Worm (Caenorhabditis elegans) whole organism, L3 larva: ENCODE results near the gene spp-9.

Experiments
- R02D3.7 ChIP-seq: fragments of 150-350 bp; optimal IDR thresholded peaks from 2 replicates; lab custom pipeline; 2014; ENCODE audit warnings: missing biosample characterization, missing genetic modification characterization
- ZK546.5 ChIP-seq: sonication (generic microtip); optimal IDR thresholded peaks from 2 replicates; lab custom pipeline; 2017; ENCODE audit warnings: missing biosample characterization, missing genetic modification characterization
- aly-2 ChIP-seq: fragments of 150-350 bp; optimal IDR thresholded peaks from 2 replicates; lab custom pipeline; 2014; ENCODE audit warnings: missing biosample characterization, missing genetic modification characterization
- ama-1 ChIP-seq: fragments of 150-350 bp; optimal IDR thresholded peaks from 2 replicates; lab custom pipeline; 2018
- ceh-16 ChIP-seq: sonication (generic microtip); optimal IDR thresholded peaks from 2 replicates; lab custom pipeline; 2017; ENCODE audit warnings: missing biosample characterization, missing genetic modification characterization
- ceh-28 ChIP-seq: fragments of 150-350 bp; optimal IDR thresholded peaks from 2 replicates; lab custom pipeline; 2014; ENCODE audit warnings: missing biosample characterization, missing genetic modification reagents, missing genetic modification characterization
- ceh-82 ChIP-seq: fragments of 150-350 bp; optimal IDR thresholded peaks from 2 replicates; lab custom pipeline; 2014; ENCODE audit warnings: missing biosample characterization, missing genetic modification characterization
- ceh-9 ChIP-seq: sonication (generic microtip); optimal IDR thresholded peaks from 2 replicates; lab custom pipeline; 2018; ENCODE audit warnings: missing biosample characterization, missing genetic modification characterization
- daf-12 ChIP-seq: fragments of 150-350 bp; optimal IDR thresholded peaks from 2 replicates; lab custom pipeline; 2014; ENCODE audit warnings: missing biosample characterization, missing genetic modification reagents, missing genetic modification characterization
- egl-27 ChIP-seq: sonication (generic microtip); optimal IDR thresholded peaks from 4 replicates; lab custom pipeline; 2017; ENCODE audit warnings: missing biosample characterization, missing genetic modification reagents, missing genetic modification characterization
- egl-5 ChIP-seq: fragments of 150-350 bp; optimal IDR thresholded peaks from 2 replicates; lab custom pipeline; 2017; ENCODE audit warnings: missing biosample characterization, missing genetic modification reagents, missing genetic modification characterization, inconsistent platforms
- elt-1 ChIP-seq: fragments of 150-350 bp; optimal IDR thresholded peaks from 2 replicates; lab custom pipeline; 2014; ENCODE audit warnings: missing biosample characterization, missing genetic modification characterization
- elt-2 ChIP-seq: sonication (generic microtip); optimal IDR thresholded peaks from 2 replicates; lab custom pipeline; 2016; ENCODE audit warnings: missing genetic modification reagents, mild to moderate bottlenecking, missing genetic modification characterization, missing compliant biosample characterization
- elt-3 ChIP-seq, 3 experiments: fragments of 150-350 bp in 1 of 3; sonication (generic microtip) in 2 of 3; optimal IDR thresholded peaks; 2 replicates in 2 of 3; 4 replicates in 1 of 3; lab custom pipeline; 2014 to 2017; ENCODE audit warnings: missing biosample characterization in 3 of 3, missing genetic modification characterization in 3 of 3
- eor-1 ChIP-seq, 2 experiments: fragments of 150-350 bp; optimal IDR thresholded peaks; 2 replicates each; lab custom pipeline; 2014 to 2018; ENCODE audit warnings: missing biosample characterization in 2 of 2, missing genetic modification characterization in 2 of 2
- fkh-10 ChIP-seq: sonication (generic microtip); optimal IDR thresholded peaks from 2 replicates; lab custom pipeline; 2017; ENCODE audit warnings: missing biosample characterization, missing genetic modification reagents, missing genetic modification characterization
- fkh-2 ChIP-seq: fragments of 150-350 bp; optimal IDR thresholded peaks from 2 replicates; lab custom pipeline; 2014; ENCODE audit warnings: missing biosample characterization, missing genetic modification reagents, missing genetic modification characterization
- fos-1 ChIP-seq: fragments of 150-350 bp; optimal IDR thresholded peaks from 2 replicates; lab custom pipeline; 2014; ENCODE audit warnings: missing biosample characterization, missing genetic modification characterization
- hmg-11 ChIP-seq: sonication (generic microtip); optimal IDR thresholded peaks from 2 replicates; lab custom pipeline; 2016; ENCODE audit warnings: missing genetic modification characterization, missing compliant biosample characterization
- jun-1 ChIP-seq: fragments of 150-350 bp; optimal IDR thresholded peaks from 2 replicates; lab custom pipeline; 2014; ENCODE audit warnings: missing biosample characterization, missing genetic modification reagents, missing genetic modification characterization
- lin-15B ChIP-seq: fragments of 150-350 bp; optimal IDR thresholded peaks from 2 replicates; lab custom pipeline; 2014; ENCODE audit warnings: missing biosample characterization, missing genetic modification characterization
- lin-39 ChIP-seq: fragments of 150-350 bp; optimal IDR thresholded peaks from 2 replicates; lab custom pipeline; 2018; ENCODE audit warnings: missing biosample characterization, missing genetic modification reagents, missing genetic modification characterization
- lsy-12 ChIP-seq: sonication (generic microtip); optimal IDR thresholded peaks from 2 replicates; lab custom pipeline; 2016; ENCODE audit warnings: mild to moderate bottlenecking, missing genetic modification characterization, missing compliant biosample characterization
- mdl-1 ChIP-seq: fragments of 150-350 bp; optimal IDR thresholded peaks from 2 replicates; lab custom pipeline; 2014; ENCODE audit warnings: missing biosample characterization, missing genetic modification characterization
- mml-1 ChIP-seq: fragments of 150-350 bp; sonication (generic microtip); optimal IDR thresholded peaks from 3 replicates; lab custom pipeline; 2014; ENCODE audit warnings: missing biosample characterization, missing genetic modification characterization
- nfya-1 ChIP-seq: sonication (generic microtip); optimal IDR thresholded peaks from 2 replicates; lab custom pipeline; 2017; ENCODE audit warnings: missing genetic modification characterization, mild to moderate bottlenecking, missing compliant biosample characterization, antibody characterized with exemption, moderate library complexity; ENCODE audit not compliant: insufficient read depth
- nhr-11 ChIP-seq: fragments of 150-350 bp; optimal IDR thresholded peaks from 2 replicates; lab custom pipeline; 2014; ENCODE audit warnings: missing biosample characterization, missing genetic modification characterization
- nhr-12 ChIP-seq: fragments of 150-350 bp; optimal IDR thresholded peaks from 2 replicates; lab custom pipeline; 2014; ENCODE audit warnings: missing biosample characterization, missing genetic modification characterization
- nhr-23 ChIP-seq: fragments of 150-350 bp; optimal IDR thresholded peaks from 2 replicates; lab custom pipeline; 2014; ENCODE audit warnings: missing biosample characterization, missing genetic modification reagents, missing genetic modification characterization
- nhr-237 ChIP-seq: fragments of 150-350 bp; optimal IDR thresholded peaks from 2 replicates; lab custom pipeline; 2014; ENCODE audit warnings: missing biosample characterization, missing genetic modification characterization
- nhr-25 ChIP-seq: sonication (generic microtip); optimal IDR thresholded peaks from 2 replicates; lab custom pipeline; 2017; ENCODE audit warnings: missing biosample characterization, missing genetic modification characterization
- nhr-28 ChIP-seq: fragments of 150-350 bp; optimal IDR thresholded peaks from 2 replicates; lab custom pipeline; 2014; ENCODE audit warnings: missing biosample characterization, missing genetic modification characterization
- nhr-43 ChIP-seq: sonication (generic microtip); optimal IDR thresholded peaks from 2 replicates; lab custom pipeline; 2016; ENCODE audit warnings: mild to moderate bottlenecking, missing genetic modification characterization, missing compliant biosample characterization; ENCODE audit not compliant: poor library complexity, severe bottlenecking
- nhr-67 ChIP-seq: fragments of 150-350 bp; optimal IDR thresholded peaks from 2 replicates; lab custom pipeline; 2014; ENCODE audit warnings: missing biosample characterization, missing genetic modification characterization
- nhr-76 ChIP-seq: fragments of 150-350 bp; sonication (generic microtip); optimal IDR thresholded peaks from 5 replicates; lab custom pipeline; 2014; ENCODE audit warnings: missing biosample characterization, missing genetic modification characterization
- nhr-77 ChIP-seq: fragments of 150-350 bp; optimal IDR thresholded peaks from 2 replicates; lab custom pipeline; 2014; ENCODE audit warnings: missing biosample characterization, missing genetic modification characterization
- pha-4 ChIP-seq: fragments of 150-350 bp; optimal IDR thresholded peaks from 2 replicates; lab custom pipeline; 2014; ENCODE audit warnings: missing biosample characterization, missing genetic modification reagents, missing genetic modification characterization
- pqm-1 ChIP-seq: fragments of 150-350 bp; optimal IDR thresholded peaks from 2 replicates; lab custom pipeline; 2017; ENCODE audit warnings: missing biosample characterization, missing genetic modification characterization, inconsistent platforms
- sea-2 ChIP-seq: fragments of 150-350 bp; sonication (generic microtip); optimal IDR thresholded peaks from 4 replicates; lab custom pipeline; 2014; ENCODE audit warnings: missing biosample characterization, missing genetic modification reagents, missing genetic modification characterization
- skn-1 ChIP-seq: fragments of 150-350 bp; optimal IDR thresholded peaks from 2 replicates; lab custom pipeline; 2014; ENCODE audit warnings: missing biosample characterization, missing genetic modification characterization
- snpc-4 ChIP-seq: fragments of 150-350 bp; optimal IDR thresholded peaks from 2 replicates; lab custom pipeline; 2014; ENCODE audit warnings: missing biosample characterization, missing genetic modification characterization
- tbx-2 ChIP-seq: sonication (generic microtip); optimal IDR thresholded peaks from 2 replicates; lab custom pipeline; 2016; ENCODE audit warnings: mild to moderate bottlenecking, missing genetic modification characterization, missing compliant biosample characterization
- unc-39 ChIP-seq: sonication (generic microtip); optimal IDR thresholded peaks from 4 replicates; lab custom pipeline; 2017; ENCODE audit warnings: missing biosample characterization, missing genetic modification characterization
- unc-62 ChIP-seq: fragments of 150-350 bp; sonication (generic microtip); optimal IDR thresholded peaks from 4 replicates; lab custom pipeline; 2014; ENCODE audit warnings: missing biosample characterization, missing genetic modification reagents, missing genetic modification characterization
- zag-1 ChIP-seq: fragments of 150-350 bp; optimal IDR thresholded peaks from 2 replicates; lab custom pipeline; 2014; ENCODE audit warnings: missing biosample characterization, missing genetic modification characterization
- ztf-11 ChIP-seq: fragments of 150-350 bp; optimal IDR thresholded peaks from 2 replicates; lab custom pipeline; 2014; ENCODE audit warnings: missing biosample characterization, missing genetic modification characterization
- ztf-4 ChIP-seq: fragments of 150-350 bp; optimal IDR thresholded peaks from 2 replicates; lab custom pipeline; 2014; ENCODE audit warnings: missing biosample characterization, missing genetic modification characterization

The spp-9 gene

DNA sequence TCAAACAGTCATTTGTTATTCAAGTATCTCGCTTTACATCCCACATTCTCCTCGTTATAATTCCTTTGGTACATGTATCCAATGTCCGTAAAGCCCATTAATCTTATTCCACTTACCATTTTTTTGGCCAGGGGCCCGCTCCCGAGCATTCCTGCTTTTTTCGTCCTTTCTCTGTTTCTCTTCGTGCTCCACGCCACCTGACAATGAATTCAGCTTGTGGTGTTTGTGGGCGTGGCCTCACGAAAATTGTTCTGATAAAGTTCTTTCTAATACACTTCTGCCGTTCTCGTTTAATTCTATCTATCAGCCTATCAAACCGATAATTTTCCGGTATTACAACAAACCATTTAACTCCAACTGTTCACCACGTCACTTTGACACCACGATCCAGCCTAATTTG, 7.6 kb upstream of the spp-9 start:
- TF ChIP-seq fkh-2 (tag; lab: Kevin White, UChicago) (no peak), elt-2 (tag; lab: Kevin White, UChicago) (peak; percentile 38), ama-1 (lab: Kevin White, UChicago) (peak; percentile 77), elt-1 (tag; lab: Kevin White, UChicago) (no peak), nfya-1 (peak; percentile 21), hmg-11 (peak; percentile 5)

DNA sequence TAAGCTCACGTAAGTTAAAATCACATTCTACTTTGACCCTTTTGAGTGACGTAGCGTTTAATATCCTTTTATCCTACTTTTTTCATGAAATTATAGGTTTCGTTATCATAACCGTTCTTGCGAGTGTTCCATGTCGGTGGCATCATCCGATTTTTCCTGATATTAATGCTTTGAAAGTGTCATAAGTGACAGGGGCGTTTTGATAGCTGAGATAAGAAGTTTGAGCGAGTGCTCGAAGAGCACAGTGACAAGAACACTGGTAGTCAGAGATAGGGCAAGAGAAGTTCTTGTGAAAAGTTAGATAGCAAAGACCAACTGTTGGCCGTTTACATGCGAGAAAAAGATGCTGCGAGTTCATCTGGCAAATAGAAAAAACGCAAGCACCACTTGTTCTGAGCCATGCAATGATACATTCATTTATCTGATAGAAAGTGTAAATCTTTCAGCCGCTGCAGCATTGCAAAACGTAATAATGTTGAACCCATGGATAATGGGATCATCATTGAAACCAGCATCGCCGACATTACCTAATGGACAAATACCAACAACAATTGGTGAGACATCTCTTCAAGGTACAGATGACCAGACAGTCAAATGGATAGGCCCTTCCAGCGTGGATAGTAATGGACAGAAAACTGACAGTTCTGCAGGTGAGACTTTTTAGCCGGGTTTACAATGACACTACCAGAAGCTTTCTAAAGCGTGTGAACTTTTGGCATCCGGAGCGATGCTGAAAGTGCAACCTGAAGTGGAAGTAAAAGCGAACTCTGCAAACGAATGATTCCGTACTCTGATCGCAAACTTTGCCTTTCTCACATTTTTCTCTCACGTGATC, 6.4 kb upstream of the spp-9 start:
- TF ChIP-seq unc-62 (GFP tag; lab: Kevin White, UChicago) (no peak), ztf-11 (no peak), hmg-11 (no peak), elt-2 (tag; lab: Kevin White, UChicago) (peak; percentile 97), nhr-11 (tag; lab: Kevin White, UChicago) (no peak), snpc-4 (tag; lab: Kevin White, UChicago) (no peak), aly-2 (no peak), jun-1 (tag; lab: Kevin White, UChicago) (peak; percentile 41), nhr-76 (no peak), fkh-10 (GFP tag; lab: Kevin White, UChicago) (no peak), nhr-43 (tag; lab: Kevin White, UChicago) (peak; percentile 9), egl-27 (tag; lab: Kevin White, UChicago) (no peak), ztf-4 (tag; lab: Kevin White, UChicago) (no peak), zag-1 (tag; lab: Kevin White, UChicago) (no peak), lin-15B (no peak), R02D3.7 (tag; lab: Kevin White, UChicago) (peak; percentile 3), ceh-28 (tag; lab: Kevin White, UChicago) (no peak), nhr-12 (tag; lab: Kevin White, UChicago) (no peak), nhr-23 (tag; lab: Kevin White, UChicago) (no peak), skn-1 (tag; lab: Kevin White, UChicago) (no peak), nfya-1 (no peak), ama-1 (lab: Kevin White, UChicago) (peak; percentile 24), egl-5 (tag; lab: Kevin White, UChicago) (no peak), unc-39 (tag; lab: Kevin White, UChicago) (no peak), mml-1 (no peak), ceh-16 (no peak), nhr-77 (tag; lab: Kevin White, UChicago) (no peak), ceh-9 (no peak), fos-1 (no peak), ZK546.5 (tag; lab: Kevin White, UChicago) (no peak), ceh-82 (no peak), pha-4 (tag; lab: Kevin White, UChicago) (peak; percentile 2), lin-39 (tag; lab: Kevin White, UChicago) (no peak), sea-2 (GFP tag; lab: Kevin White, UChicago) (no peak), daf-12 (tag; lab: Kevin White, UChicago) (no peak), nhr-25 (tag; lab: Kevin White, UChicago) (no peak), mdl-1 (tag; lab: Kevin White, UChicago) (no peak), nhr-67 (tag; lab: Kevin White, UChicago) (no peak), nhr-28 (tag; lab: Kevin White, UChicago) (no peak), lsy-12 (tag; lab: Kevin White, UChicago) (no peak), fkh-2 (tag; lab: Kevin White, UChicago) (no peak), tbx-2 (tag; lab: Kevin White, UChicago) (no peak), nhr-237 (no peak), elt-1 (tag; lab: Kevin White, UChicago) (no peak), pqm-1 (tag; lab: Kevin White, UChicago) (peak; percentile 76), elt-3 (tag; optimal IDR thresholded peaks at IDR 0.05; lab: Kevin White, UChicago) (peak in 1 of 3 experiments; percentile 1), eor-1 (tag; optimal IDR thresholded peaks at IDR 0.05; lab: Kevin White, UChicago) (no peak)
